Fruit fly (Drosophila melanogaster): ENCODE data around the gene mRpL1.

mRpL1 gene

DNA sequence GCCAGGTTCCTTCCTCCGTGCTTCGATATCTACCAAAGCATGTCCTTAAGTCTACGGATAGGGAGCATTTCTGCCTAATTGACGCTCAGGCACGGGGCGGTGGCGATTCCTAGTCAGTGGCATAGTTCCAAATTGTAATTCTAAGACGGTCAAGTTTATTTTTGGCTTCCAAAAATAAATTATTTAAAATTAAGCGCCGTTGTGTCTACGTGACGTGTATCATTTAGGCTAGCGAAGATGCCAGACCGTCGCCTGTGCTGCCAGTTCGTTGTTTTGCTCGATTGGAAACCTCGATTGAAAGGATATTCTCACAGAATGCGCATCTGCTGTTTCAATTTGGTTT lies 47.8 kb downstream of the mRpL1 start:
- TF ChIP-seq CG8478 (optimal IDR thresholded peaks at IDR 0.05), result no peak
- no peak for TF ChIP-seq usp (GFP tag; optimal IDR thresholded peaks at IDR 0.05)
- TF ChIP-seq pan (optimal IDR thresholded peaks at IDR 0.05), result no peak
- TF ChIP-seq EcR (GFP tag; optimal IDR thresholded peaks at IDR 0.05), result no peak
- no peak for TF ChIP-seq psq (optimal IDR thresholded peaks at IDR 0.05)
- no peak for TF ChIP-seq Dll (optimal IDR thresholded peaks at IDR 0.05)

dm6 chr3R:8349449-8350115 lies 48.3 kb downstream of the mRpL1 start, which contains the start of gene Atg13:
Gene Atg13, plus strand, starts transcription at chr3R:8349815.
- TF ChIP-seq Dll (optimal IDR thresholded peaks at IDR 0.05) (no peak), pan (optimal IDR thresholded peaks at IDR 0.05) (no peak)
